Fruit fly (Drosophila melanogaster) Kc167 (cell line): ENCODE measurements around the gene CG42553.

ENCODE experiments used
- Myc ChIP-seq: fragments of >200 bp; optimal IDR thresholded peaks from 2 replicates; lab custom pipeline; 2017; ENCODE audit warnings: missing external identifiers
- Sin3A ChIP-seq: fragments of >200 bp; optimal IDR thresholded peaks from 2 replicates; lab custom pipeline; 2018; ENCODE audit warnings: missing external identifiers
- h ChIP-seq: fragments of >200 bp; optimal IDR thresholded peaks from 3 replicates; lab custom pipeline; 2018; ENCODE audit warnings: missing external identifiers
- insv ChIP-seq: fragments of >200 bp; optimal IDR thresholded peaks from 3 replicates; lab custom pipeline; 2018; ENCODE audit warnings: missing external identifiers
- psq ChIP-seq: fragments of >200 bp; optimal IDR thresholded peaks from 2 replicates; lab custom pipeline; 2017; ENCODE audit warnings: missing external identifiers
- ttk ChIP-seq: sonication (Bioruptor generic); optimal IDR thresholded peaks from 2 replicates; lab custom pipeline; 2017; ENCODE audit warnings: missing external identifiers

Gene CG42553

dm6 chr3L:868800-869199 is 34.9 kb downstream of the CG42553 start:
- no peak for TF ChIP-seq Myc
- TF ChIP-seq h (lab: Kevin White, UChicago): no peak
- no peak for TF ChIP-seq insv
- no peak for TF ChIP-seq ttk
- no peak for TF ChIP-seq Sin3A
- TF ChIP-seq psq (lab: Kevin White, UChicago): no peak

- TF ChIP-seq insv (no peak), h (lab: Kevin White, UChicago) (no peak), Sin3A (no peak), psq (lab: Kevin White, UChicago) (no peak), Myc (no peak), ttk (no peak)
Observed at dm6 chr3L:871713-872112, 37.8 kb downstream of the CG42553 start, which contains the start of gene Usp10. Gene Usp10 (plus strand): TSS chr3L:871899.

dm6 chr3L:872389-872972 is 38.6 kb downstream of the CG42553 start:
- no peak for TF ChIP-seq h (lab: Kevin White, UChicago)
- TF ChIP-seq Myc: no peak
- no peak for TF ChIP-seq insv
- TF ChIP-seq ttk: no peak
- no peak for TF ChIP-seq Sin3A
- no peak for TF ChIP-seq psq (lab: Kevin White, UChicago)

DNA sequence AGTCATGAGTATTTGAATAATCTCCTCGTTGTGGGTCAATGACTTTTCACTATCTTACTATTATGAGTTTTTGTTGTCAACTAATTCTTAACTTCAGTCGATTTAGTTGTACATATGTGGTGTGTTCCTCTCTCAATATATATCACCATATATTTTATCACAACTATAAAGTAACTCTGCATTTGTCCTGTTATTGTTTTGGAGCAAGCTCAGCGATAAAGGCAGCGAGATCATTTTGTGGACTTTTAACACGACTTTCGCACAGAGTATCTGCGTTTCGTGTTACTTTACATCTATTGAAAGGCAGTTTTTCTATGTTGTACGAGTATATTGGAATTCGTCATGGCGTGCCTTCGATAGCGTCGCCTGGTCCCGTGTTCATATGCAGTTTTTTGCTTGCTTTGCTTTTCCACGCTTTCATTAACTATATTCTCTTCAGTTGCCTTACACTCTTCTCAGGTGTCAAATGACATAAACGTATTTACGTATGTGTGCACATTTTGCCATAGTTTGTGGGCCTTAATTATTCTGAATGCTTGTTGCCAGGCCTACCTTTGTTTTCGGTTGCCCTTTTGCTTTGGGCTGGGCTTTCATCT is 41.6 kb downstream of the CG42553 start:
- no peak for TF ChIP-seq insv
- TF ChIP-seq Myc: no peak
- no peak for TF ChIP-seq ttk
- TF ChIP-seq h (lab: Kevin White, UChicago): no peak
- no peak for TF ChIP-seq Sin3A
- no peak for TF ChIP-seq psq (lab: Kevin White, UChicago)

- TF ChIP-seq h (lab: Kevin White, UChicago) (no peak), Myc (no peak), insv (no peak), Sin3A (no peak), psq (lab: Kevin White, UChicago) (no peak), ttk (no peak)
Observed at dm6 chr3L:876087-876486, 42.2 kb downstream of the CG42553 start.

DNA sequence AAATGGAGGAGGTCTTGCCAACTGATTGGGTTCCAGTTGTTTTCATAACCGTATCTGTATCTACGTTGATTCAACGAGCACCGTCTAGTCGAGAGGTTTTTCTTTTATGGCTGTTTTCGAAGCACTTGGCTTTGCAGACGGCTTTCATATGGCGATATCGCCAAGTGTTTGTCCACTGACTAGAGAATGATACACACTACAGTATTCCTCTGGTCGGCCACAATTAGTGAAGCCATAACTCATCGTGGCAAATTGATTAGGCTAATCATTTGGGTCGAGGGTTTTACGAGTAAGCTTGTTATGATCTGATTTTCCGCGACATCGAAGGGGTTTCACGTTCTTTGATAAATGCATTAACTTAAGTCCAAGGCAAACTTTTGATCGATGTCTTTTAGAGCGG is 42.8 kb downstream of the CG42553 start:
- TF ChIP-seq Myc (no peak), ttk (no peak), psq (lab: Kevin White, UChicago) (no peak), insv (no peak), Sin3A (no peak), h (lab: Kevin White, UChicago) (no peak)

DNA sequence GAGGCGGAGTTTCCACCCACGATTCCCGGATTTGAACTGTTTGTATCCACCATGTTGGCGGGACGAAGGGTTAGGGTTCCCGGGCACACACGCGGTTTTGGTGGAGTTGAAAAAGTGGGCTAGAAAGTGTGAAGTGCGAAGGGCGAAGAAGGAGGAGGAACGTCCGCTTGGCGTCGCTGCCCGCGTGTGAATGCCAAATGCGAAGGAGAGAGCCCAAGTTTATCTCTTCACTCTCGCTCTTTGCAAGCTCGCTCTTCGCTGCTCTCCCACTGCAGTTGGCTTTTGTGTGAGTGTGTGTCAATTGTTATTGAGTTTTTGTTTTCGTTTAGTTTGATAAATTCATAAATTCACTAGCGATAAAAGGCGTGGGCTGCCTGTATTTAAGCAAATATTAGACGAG is 47.0 kb downstream of the CG42553 start:
- TF ChIP-seq Myc (no peak), psq (lab: Kevin White, UChicago) (no peak), Sin3A (no peak), ttk (no peak), insv (no peak), h (lab: Kevin White, UChicago) (no peak)

dm6 chr3L:881496-882235 is 47.8 kb downstream of the CG42553 start, which contains the start of gene CG13907:
Gene CG13907 (minus strand): TSS chr3L:882013.
- TF ChIP-seq insv (no peak), Myc (no peak), h (lab: Kevin White, UChicago) (no peak), ttk (no peak), psq (lab: Kevin White, UChicago) (no peak), Sin3A (no peak)

DNA sequence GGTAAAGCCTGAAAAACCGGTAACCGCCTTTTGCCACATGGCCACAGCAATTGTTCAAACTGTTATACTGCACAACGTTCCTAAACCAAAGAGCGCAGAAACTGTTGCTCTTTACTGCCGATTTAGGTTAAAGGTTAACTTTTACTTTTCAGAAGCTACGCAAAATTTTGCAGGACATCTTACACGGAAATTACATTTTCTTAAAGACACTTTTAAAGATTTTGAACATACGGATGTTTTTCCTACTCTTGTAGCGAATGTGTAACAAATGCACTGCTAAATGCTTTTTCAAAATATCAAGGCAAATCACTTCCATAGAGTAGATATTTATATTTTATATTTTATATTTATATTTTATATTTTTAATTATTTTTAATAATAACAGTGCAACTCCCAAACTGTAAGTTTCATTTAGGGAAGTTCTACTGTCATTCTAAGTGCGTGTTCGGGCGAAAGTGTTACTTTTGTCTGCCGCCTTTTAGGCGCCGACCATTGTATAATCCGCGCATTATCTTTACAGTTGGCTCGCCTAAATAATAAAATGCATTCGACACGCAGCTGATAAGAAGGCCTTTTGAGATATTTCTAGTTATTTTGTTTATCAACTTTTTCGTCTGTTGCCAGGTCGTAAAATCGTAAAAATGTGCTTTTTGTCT is 48.5 kb downstream of the CG42553 start:
- TF ChIP-seq psq (lab: Kevin White, UChicago): no peak

dm6 chr3L:882892-883255 is 49.0 kb downstream of the CG42553 start:
- TF ChIP-seq Sin3A (no peak), insv (no peak), Myc (no peak), ttk (no peak), h (lab: Kevin White, UChicago) (no peak), psq (lab: Kevin White, UChicago) (no peak)

DNA sequence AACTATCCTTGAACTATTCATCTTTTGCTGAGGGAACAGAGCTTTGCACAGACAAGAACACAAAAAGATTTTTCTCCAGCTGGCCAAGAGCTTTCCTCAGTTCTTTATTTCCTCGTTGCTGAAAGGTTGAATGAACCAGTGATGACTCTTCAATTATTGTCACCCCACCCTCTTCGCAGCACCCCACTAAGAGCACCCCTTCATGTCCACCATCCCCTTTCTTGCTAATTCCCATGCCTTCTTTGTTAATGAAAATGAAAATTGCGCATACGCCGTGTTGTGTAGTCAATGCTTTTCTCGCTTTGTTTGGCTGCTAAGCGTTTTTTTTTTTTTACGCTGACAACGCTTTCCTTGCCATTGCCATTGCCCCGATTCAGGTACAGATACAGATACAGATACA is 49.9 kb downstream of the CG42553 start:
- TF ChIP-seq Myc (no peak), ttk (no peak), h (lab: Kevin White, UChicago) (no peak), insv (no peak), psq (lab: Kevin White, UChicago) (no peak), Sin3A (no peak)

- TF ChIP-seq psq (lab: Kevin White, UChicago): no peak
- TF ChIP-seq insv: no peak
- no peak for TF ChIP-seq ttk
- no peak for TF ChIP-seq Sin3A
- no peak for TF ChIP-seq h (lab: Kevin White, UChicago)
- no peak for TF ChIP-seq Myc
Observed at dm6 chr3L:884239-884638, 50.3 kb downstream of the CG42553 start.

- TF ChIP-seq insv (no peak), h (lab: Kevin White, UChicago) (no peak), psq (lab: Kevin White, UChicago) (no peak), Myc (no peak)
Observed at dm6 chr3L:885006-885405, 51.1 kb downstream of the CG42553 start.
